Fruit fly (Drosophila melanogaster) whole organism, embryonic: ENCODE measurements around the gene CG31287.

Experiments used
- Antp ChIP-seq: fragments of 200-800 bp; sonication (Bioruptor generic); optimal IDR thresholded peaks from 3 replicates; lab custom pipeline; 2016; ENCODE audit warnings: missing biosample characterization, missing genetic modification characterization
- CG10431 ChIP-seq: fragments of 200-800 bp; sonication (Bioruptor generic); optimal IDR thresholded peaks from 3 replicates; lab custom pipeline; 2018; ENCODE audit warnings: missing biosample characterization, mild to moderate bottlenecking, missing genetic modification characterization
- CG11504 ChIP-seq: fragments of 200-800 bp; sonication (Bioruptor generic); optimal IDR thresholded peaks from 3 replicates; lab custom pipeline; 2019; ENCODE audit warnings: missing biosample characterization, mild to moderate bottlenecking, missing genetic modification characterization, moderate library complexity
- CG11560 ChIP-seq: fragments of 200-800 bp; sonication (Bioruptor generic); IDR thresholded peaks from 3 replicates; pipeline ENCODE4 v1.3.6; 2022; ENCODE audit warnings: missing biosample characterization, missing genetic modification characterization
- CG12942 ChIP-seq: fragments of 200-800 bp; sonication (Bioruptor generic); optimal IDR thresholded peaks from 3 replicates; lab custom pipeline; 2016; ENCODE audit warnings: missing biosample characterization, missing genetic modification characterization
- CG14860 ChIP-seq: fragments of 200-800 bp; sonication (Bioruptor generic); IDR thresholded peaks from 3 replicates; pipeline ENCODE4 v1.3.6; 2022; ENCODE audit warnings: missing biosample characterization, missing genetic modification characterization; ENCODE audit not compliant: partially characterized antibody
- CG15269 ChIP-seq: fragments of 200-800 bp; sonication (Bioruptor generic); optimal IDR thresholded peaks from 2 replicates; lab custom pipeline; 2018; ENCODE audit warnings: missing biosample characterization, mild to moderate bottlenecking, missing genetic modification characterization, moderate library complexity
- CG15514 ChIP-seq: fragments of 200-800 bp; sonication (Bioruptor generic); optimal IDR thresholded peaks from 3 replicates; lab custom pipeline; 2017; ENCODE audit warnings: missing biosample characterization, missing genetic modification characterization, mild to moderate bottlenecking, moderate library complexity, missing genetic modification reagents
- CG15601 ChIP-seq: fragments of 200-800 bp; sonication (Bioruptor generic); optimal IDR thresholded peaks from 3 replicates; lab custom pipeline; 2019; ENCODE audit warnings: missing biosample characterization, mild to moderate bottlenecking, missing genetic modification characterization, moderate library complexity
- CG1602 ChIP-seq: fragments of 200-800 bp; sonication (Bioruptor generic); optimal IDR thresholded peaks from 3 replicates; lab custom pipeline; 2016; ENCODE audit warnings: missing biosample characterization, missing genetic modification characterization
- CG17612 ChIP-seq: fragments of 200-800 bp; sonication (Bioruptor generic); IDR thresholded peaks from 2 replicates; pipeline ENCODE4 v1.3.6; 2022; ENCODE audit warnings: missing biosample characterization, missing genetic modification characterization
- CG2678 ChIP-seq: fragments of 200-800 bp; sonication (Bioruptor generic); optimal IDR thresholded peaks from 3 replicates; lab custom pipeline; 2019; ENCODE audit warnings: missing biosample characterization, mild to moderate bottlenecking, missing genetic modification characterization, moderate library complexity
- CG2875 ChIP-seq: fragments of 200-800 bp; sonication (Bioruptor generic); optimal IDR thresholded peaks from 2 replicates; lab custom pipeline; 2017; ENCODE audit warnings: missing biosample characterization, mild to moderate bottlenecking, missing genetic modification characterization, missing genetic modification reagents
- CG4282 ChIP-seq: fragments of 200-800 bp; sonication (Bioruptor generic); optimal IDR thresholded peaks from 2 replicates; lab custom pipeline; 2016; ENCODE audit warnings: missing biosample characterization, missing genetic modification characterization
- CG4424 ChIP-seq: fragments of 200-800 bp; sonication (Bioruptor generic); optimal IDR thresholded peaks from 3 replicates; lab custom pipeline; 2016; ENCODE audit warnings: missing biosample characterization, missing genetic modification characterization
- CG5953 ChIP-seq: fragments of 200-800 bp; sonication (Bioruptor generic); IDR thresholded peaks from 2 replicates; pipeline ENCODE4 v1.3.6; 2022; ENCODE audit warnings: missing biosample characterization, missing genetic modification characterization
- Dad ChIP-seq: fragments of 200-800 bp; sonication (Bioruptor generic); optimal IDR thresholded peaks from 3 replicates; lab custom pipeline; 2016; ENCODE audit warnings: missing biosample characterization, missing genetic modification characterization
- Deaf1 ChIP-seq: fragments of 200-800 bp; optimal IDR thresholded peaks from 3 replicates; lab custom pipeline; 2019; ENCODE audit warnings: missing biosample characterization, mild to moderate bottlenecking, missing genetic modification characterization, moderate library complexity
- Dek ChIP-seq: fragments of 200-800 bp; sonication (Bioruptor generic); optimal IDR thresholded peaks from 3 replicates; lab custom pipeline; 2019; ENCODE audit warnings: missing biosample characterization, mild to moderate bottlenecking, missing genetic modification characterization, moderate library complexity
- Doc3 ChIP-seq: fragments of 200-800 bp; sonication (Bioruptor generic); IDR thresholded peaks from 3 replicates; pipeline ENCODE4 v1.3.6; 2022; ENCODE audit warnings: missing biosample characterization, missing genetic modification characterization; ENCODE audit not compliant: partially characterized antibody
- ERR ChIP-seq: fragments of 200-800 bp; sonication (Bioruptor generic); optimal IDR thresholded peaks from 2 replicates; lab custom pipeline; 2016; ENCODE audit warnings: missing biosample characterization, missing genetic modification characterization
- Eip74EF ChIP-seq, 2 experiments: fragments of 200-800 bp in 1 of 2; fragments of >200 bp in 1 of 2; sonication (Bioruptor generic) in 1 of 2; optimal IDR thresholded peaks; 2 replicates each; lab custom pipeline; 2017 to 2019; ENCODE audit warnings: missing biosample characterization in 2 of 2, missing genetic modification characterization in 2 of 2, mild to moderate bottlenecking in 1 of 2, moderate library complexity in 1 of 2
- Gsc ChIP-seq: fragments of 200-800 bp; sonication (Bioruptor generic); IDR thresholded peaks from 2 replicates; pipeline ENCODE4 v1.3.6; 2022; ENCODE audit warnings: missing biosample characterization, missing genetic modification characterization
- HLH54F ChIP-seq: fragments of 200-800 bp; sonication (Bioruptor generic); optimal IDR thresholded peaks from 3 replicates; lab custom pipeline; 2016; ENCODE audit warnings: missing biosample characterization, missing genetic modification characterization
- Hand ChIP-seq: fragments of 200-800 bp; sonication (Bioruptor generic); optimal IDR thresholded peaks from 2 replicates; lab custom pipeline; 2017; ENCODE audit warnings: mild to moderate bottlenecking, missing biosample characterization, missing genetic modification reagents, missing genetic modification characterization
- HmgZ ChIP-seq: fragments of 200-800 bp; sonication (Bioruptor generic); optimal IDR thresholded peaks from 2 replicates; lab custom pipeline; 2018; ENCODE audit warnings: missing biosample characterization, mild to moderate bottlenecking, missing genetic modification characterization
- Hr39 ChIP-seq: fragments of >200 bp; optimal IDR thresholded peaks from 2 replicates; lab custom pipeline; 2017
- Lpt ChIP-seq: fragments of >200 bp; optimal IDR thresholded peaks from 2 replicates; lab custom pipeline; 2018; ENCODE audit warnings: missing biosample characterization, missing genetic modification characterization
- Meics ChIP-seq: fragments of 200-800 bp; sonication (Bioruptor generic); optimal IDR thresholded peaks from 2 replicates; lab custom pipeline; 2017; ENCODE audit warnings: missing biosample characterization, mild to moderate bottlenecking, missing genetic modification characterization
- Neu2 ChIP-seq: fragments of 200-800 bp; sonication (Bioruptor generic); optimal IDR thresholded peaks from 3 replicates; lab custom pipeline; 2016; ENCODE audit warnings: missing biosample characterization, missing genetic modification characterization, borderline replicate concordance
- Nf-YB ChIP-seq: fragments of 200-800 bp; sonication (Bioruptor generic); optimal IDR thresholded peaks from 3 replicates; lab custom pipeline; 2019; ENCODE audit warnings: missing biosample characterization, mild to moderate bottlenecking, missing genetic modification characterization, moderate library complexity
- PHDP ChIP-seq: fragments of 200-800 bp; sonication (Bioruptor generic); optimal IDR thresholded peaks from 3 replicates; lab custom pipeline; 2018; ENCODE audit warnings: missing biosample characterization, mild to moderate bottlenecking, missing genetic modification characterization, moderate library complexity
- Ssrp ChIP-seq: fragments of 200-800 bp; sonication (Bioruptor generic); optimal IDR thresholded peaks from 2 replicates; lab custom pipeline; 2018; ENCODE audit warnings: missing biosample characterization, mild to moderate bottlenecking, missing genetic modification characterization, moderate library complexity
- Xbp1 ChIP-seq: fragments of 200-800 bp; sonication (Bioruptor generic); optimal IDR thresholded peaks from 3 replicates; lab custom pipeline; 2016; ENCODE audit warnings: missing biosample characterization, mild to moderate bottlenecking, missing genetic modification characterization
- ac ChIP-seq: fragments of 200-800 bp; sonication (Bioruptor generic); optimal IDR thresholded peaks from 3 replicates; lab custom pipeline; 2017; ENCODE audit warnings: missing biosample characterization, mild to moderate bottlenecking, missing genetic modification characterization
- ase ChIP-seq: fragments of 200-800 bp; sonication (Bioruptor generic); IDR thresholded peaks from 3 replicates; pipeline ENCODE4 v1.3.6; 2022; ENCODE audit warnings: missing biosample characterization, missing genetic modification characterization
- crc ChIP-seq: fragments of 200-800 bp; sonication (Bioruptor generic); optimal IDR thresholded peaks from 2 replicates; lab custom pipeline; 2016; ENCODE audit warnings: missing biosample characterization, missing genetic modification characterization
- exex ChIP-seq: fragments of 200-800 bp; sonication (Bioruptor generic); optimal IDR thresholded peaks from 4 replicates; lab custom pipeline; 2018; ENCODE audit warnings: missing biosample characterization, mild to moderate bottlenecking, missing genetic modification characterization, moderate library complexity
- fd102C ChIP-seq: fragments of 200-800 bp; sonication (Bioruptor generic); optimal IDR thresholded peaks from 2 replicates; lab custom pipeline; 2018; ENCODE audit warnings: missing biosample characterization, mild to moderate bottlenecking, missing genetic modification characterization, moderate library complexity
- gfzf ChIP-seq: fragments of 200-800 bp; sonication (Bioruptor generic); optimal IDR thresholded peaks from 2 replicates; lab custom pipeline; 2016; ENCODE audit warnings: missing biosample characterization, mild to moderate bottlenecking, missing genetic modification characterization, moderate library complexity
- ham ChIP-seq: fragments of 200-800 bp; sonication (Bioruptor generic); IDR thresholded peaks from 2 replicates; pipeline ENCODE4 v1.3.6; 2022; ENCODE audit warnings: missing biosample characterization, missing genetic modification characterization
- klu ChIP-seq: fragments of 200-800 bp; sonication (Bioruptor generic); IDR thresholded peaks from 2 replicates; pipeline ENCODE4 v1.3.6; 2022; ENCODE audit warnings: missing biosample characterization, missing genetic modification characterization
- luna ChIP-seq: fragments of 200-800 bp; sonication (Bioruptor generic); optimal IDR thresholded peaks from 2 replicates; lab custom pipeline; 2016; ENCODE audit warnings: missing biosample characterization, missing genetic modification characterization
- peb ChIP-seq: fragments of 200-800 bp; sonication (Bioruptor generic); IDR thresholded peaks from 2 replicates; pipeline ENCODE4 v1.3.6; 2022; ENCODE audit warnings: missing biosample characterization, missing genetic modification characterization
- prd ChIP-seq, 3 experiments: fragments of >200 bp in 2 of 3; fragments of 200-800 bp in 1 of 3; sonication (Bioruptor generic) in 1 of 3; optimal IDR thresholded peaks in 2 of 3; IDR thresholded peaks in 1 of 3; 2 replicates in 2 of 3; 3 replicates in 1 of 3; pipeline versions ENCODE4 v1.3.6 to Lab custom; 2017 to 2022; ENCODE audit warnings: missing biosample characterization in 1 of 3, missing genetic modification characterization in 1 of 3
- slbo ChIP-seq: fragments of 200-800 bp; sonication (Bioruptor generic); IDR thresholded peaks from 2 replicates; pipeline ENCODE4 v1.3.6; 2022; ENCODE audit warnings: missing biosample characterization, missing genetic modification characterization
- tgo ChIP-seq: fragments of 200-800 bp; sonication (Bioruptor generic); IDR thresholded peaks from 3 replicates; pipeline ENCODE4 v1.3.6; 2022; ENCODE audit warnings: missing biosample characterization, missing genetic modification characterization
- tin ChIP-seq: fragments of 200-800 bp; sonication (Bioruptor generic); optimal IDR thresholded peaks from 3 replicates; lab custom pipeline; 2016; ENCODE audit warnings: missing biosample characterization, missing genetic modification characterization
- trem ChIP-seq: fragments of 200-800 bp; optimal IDR thresholded peaks from 3 replicates; lab custom pipeline; 2019; ENCODE audit warnings: missing biosample characterization, mild to moderate bottlenecking, missing genetic modification characterization, moderate library complexity
- vfl ChIP-seq: fragments of 200-800 bp; sonication (Bioruptor generic); optimal IDR thresholded peaks from 2 replicates; lab custom pipeline; 2016; ENCODE audit warnings: missing biosample characterization, missing genetic modification characterization
- z ChIP-seq: fragments of 200-800 bp; sonication (Bioruptor generic); IDR thresholded peaks from 3 replicates; pipeline ENCODE4 v1.3.6; 2022; ENCODE audit warnings: missing biosample characterization, missing genetic modification characterization

CG31287 gene

DNA sequence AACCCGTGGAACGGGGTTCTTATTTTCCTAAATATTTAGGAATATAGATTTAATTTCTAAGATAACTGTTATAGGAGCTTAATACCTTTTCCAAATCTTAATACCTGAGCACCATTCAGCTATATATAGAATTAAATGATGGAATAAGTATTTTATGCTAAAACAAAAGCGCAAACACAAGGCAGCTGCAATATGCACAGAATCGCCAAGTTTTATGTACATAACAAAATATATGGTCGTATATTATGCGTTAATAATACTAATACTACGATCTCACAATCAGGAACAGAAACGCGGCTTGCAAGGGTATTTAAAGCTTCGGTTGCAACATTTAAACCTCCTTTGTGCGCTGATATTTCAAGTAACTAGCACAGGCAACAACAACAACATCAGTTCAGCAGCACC is 31.6 kb downstream of the CG31287 start (continued):
- TF ChIP-seq CG4424, result peak; percentile 45
- TF ChIP-seq HLH54F, result no peak
- TF ChIP-seq Deaf1, result no peak
- no peak for TF ChIP-seq CG10431
- TF ChIP-seq Lpt (GFP tag; lab: Kevin White, UChicago), result no peak
- TF ChIP-seq CG11504 (tag; lab: Kevin White, UChicago), result peak; percentile 69
- TF ChIP-seq CG15514 (GFP tag; lab: Kevin White, UChicago), result no peak
- TF ChIP-seq Xbp1 (GFP tag; lab: Kevin White, UChicago), result peak; percentile 11
- peak; percentile 44 for TF ChIP-seq Meics
- peak; percentile 15 for TF ChIP-seq PHDP (tag; lab: Kevin White, UChicago)
- no peak for TF ChIP-seq prd (optimal IDR thresholded peaks at IDR 0.05; lab: Kevin White, UChicago)
- no peak for TF ChIP-seq prd (GFP tag; IDR thresholded peaks at IDR 0.05; lab: Robert Waterston, UW)
- TF ChIP-seq trem (tag; lab: Kevin White, UChicago), result peak; percentile 2
- no peak for TF ChIP-seq fd102C
- TF ChIP-seq ERR (GFP tag; lab: Kevin White, UChicago), result no peak
- TF ChIP-seq CG4282 (GFP tag; lab: Kevin White, UChicago), result no peak
- TF ChIP-seq luna (GFP tag; lab: Kevin White, UChicago), result no peak
- peak; percentile 23 for TF ChIP-seq CG15601 (tag; lab: Kevin White, UChicago)
- TF ChIP-seq Antp (GFP tag; lab: Kevin White, UChicago), result no peak
- no peak for TF ChIP-seq Dad
- TF ChIP-seq CG1602 (GFP tag; lab: Kevin White, UChicago), result peak; percentile 45
- TF ChIP-seq z (GFP tag; lab: Robert Waterston, UW), result no peak
- no peak for TF ChIP-seq tin (GFP tag; lab: Kevin White, UChicago)
- TF ChIP-seq exex (tag; lab: Kevin White, UChicago), result no peak
- TF ChIP-seq gfzf, result no peak
- TF ChIP-seq Dek, result peak; percentile 2
- no peak for TF ChIP-seq tgo (GFP tag; lab: Robert Waterston, UW)
- TF ChIP-seq ac, result no peak
- peak; percentile 64 for TF ChIP-seq CG2678 (tag; lab: Kevin White, UChicago)
- TF ChIP-seq klu (GFP tag; lab: Robert Waterston, UW), result no peak
- no peak for TF ChIP-seq CG12942 (GFP tag; lab: Kevin White, UChicago)
- TF ChIP-seq CG17612, result no peak
- TF ChIP-seq Gsc (GFP tag; lab: Robert Waterston, UW), result no peak
- no peak for TF ChIP-seq crc (GFP tag; lab: Kevin White, UChicago)
- TF ChIP-seq Eip74EF (GFP tag; optimal IDR thresholded peaks at IDR 0.05; lab: Kevin White, UChicago), result peak in 1 of 2 experiments; percentile 17
- TF ChIP-seq Doc3 (GFP tag; lab: Robert Waterston, UW), result no peak
- TF ChIP-seq slbo (GFP tag; lab: Robert Waterston, UW), result no peak
- no peak for TF ChIP-seq CG5953 (GFP tag; lab: Robert Waterston, UW)
- TF ChIP-seq Nf-YB (GFP tag; lab: Kevin White, UChicago), result no peak
- TF ChIP-seq vfl (GFP tag; lab: Kevin White, UChicago), result no peak
- no peak for TF ChIP-seq Neu2
- TF ChIP-seq CG2875 (GFP tag; lab: Kevin White, UChicago), result peak; percentile 42
- no peak for TF ChIP-seq Hand
- no peak for TF ChIP-seq Hr39 (lab: Kevin White, UChicago)
- no peak for TF ChIP-seq peb (GFP tag; lab: Robert Waterston, UW)
- no peak for TF ChIP-seq CG15269 (tag; lab: Kevin White, UChicago)
- TF ChIP-seq ham (GFP tag; lab: Robert Waterston, UW), result no peak
- no peak for TF ChIP-seq CG11560 (tag; lab: Robert Waterston, UW)
- no peak for TF ChIP-seq ase (GFP tag; lab: Robert Waterston, UW)
- TF ChIP-seq CG14860, result no peak
- TF ChIP-seq Ssrp (tag; lab: Kevin White, UChicago), result peak; percentile 46
- TF ChIP-seq HmgZ (tag; lab: Kevin White, UChicago), result no peak
